Fruit fly (Drosophila melanogaster): Measurements from ENCODE around the gene CG9098.
A peak's percentile ranks its signal among the peaks of the same experiment; 100 is the strongest.

The CG9098 gene

DNA sequence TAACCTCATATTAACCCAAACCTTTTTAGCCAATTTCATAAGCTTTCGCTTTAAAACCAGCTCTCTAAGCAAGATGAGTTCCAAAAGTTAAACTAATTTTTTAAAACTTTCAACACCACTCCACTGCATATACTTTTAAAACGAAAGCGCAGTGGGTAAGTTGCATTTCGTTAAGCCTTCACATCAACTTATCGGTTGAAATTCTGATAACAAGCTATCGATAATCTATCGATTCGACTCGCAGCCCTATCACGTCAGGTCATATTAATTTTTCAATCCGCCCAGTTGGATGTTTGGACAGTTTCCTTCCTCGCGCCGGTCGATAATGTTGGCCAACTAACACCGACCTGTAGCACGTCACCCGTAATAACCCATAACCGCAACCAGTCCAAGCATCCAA is 26.0 kb downstream of the CG9098 start, which contains the start of gene ifc:
Gene ifc (plus strand): TSS at position 255 of the 400 bp plus-strand sequence.
- no peak for TF ChIP-seq inv (GFP tag; IDR thresholded peaks at IDR 0.05; ENCODE audit: partially characterized antibody)
- TF ChIP-seq oc (tag; optimal IDR thresholded peaks at IDR 0.05): peak; percentile 87
- TF ChIP-seq wdn (GFP tag; IDR thresholded peaks at IDR 0.05): no peak
- peak; percentile 90 for TF ChIP-seq sens (GFP tag)
- no peak for TF ChIP-seq CG16815 (GFP tag; optimal IDR thresholded peaks at IDR 0.05)
- peak; percentile 96 for TF ChIP-seq CG30020 (tag; optimal IDR thresholded peaks at IDR 0.05)
- TF ChIP-seq Lim3 (GFP tag; IDR thresholded peaks at IDR 0.05): no peak
- no peak for TF ChIP-seq ttk (GFP tag; IDR thresholded peaks at IDR 0.05)
- TF ChIP-seq CG7372 (GFP tag; IDR thresholded peaks at IDR 0.05): no peak
- TF ChIP-seq sqz (GFP tag; optimal IDR thresholded peaks at IDR 0.05): no peak
- TF ChIP-seq Hey (tag; optimal IDR thresholded peaks at IDR 0.05): no peak
- TF ChIP-seq CG34224 (GFP tag; IDR thresholded peaks at IDR 0.05; ENCODE audit: partially characterized antibody): no peak
- TF ChIP-seq CG9797 (GFP tag; optimal IDR thresholded peaks at IDR 0.05): peak; percentile 94
- TF ChIP-seq Nf-YB (GFP tag; optimal IDR thresholded peaks at IDR 0.05): peak; percentile 19
- no peak for TF ChIP-seq zen2 (GFP tag; IDR thresholded peaks at IDR 0.05; ENCODE audit: partially characterized antibody)
- TF ChIP-seq CG8359 (GFP tag; optimal IDR thresholded peaks at IDR 0.05; ENCODE audit: borderline replicate concordance): no peak
- peak; percentile 33 for TF ChIP-seq CG34376 (GFP tag; optimal IDR thresholded peaks at IDR 0.05)
- TF ChIP-seq CG10543 (GFP tag; optimal IDR thresholded peaks at IDR 0.05): peak; percentile 32
- TF ChIP-seq ind (GFP tag; optimal IDR thresholded peaks at IDR 0.05): peak; percentile 55
- no peak for TF ChIP-seq CG6813 (GFP tag; optimal IDR thresholded peaks at IDR 0.05)
- TF ChIP-seq wor (GFP tag; IDR thresholded peaks at IDR 0.05): no peak
- no peak for TF ChIP-seq ap (GFP tag; IDR thresholded peaks at IDR 0.05)
- no peak for TF ChIP-seq Hand (GFP tag; optimal IDR thresholded peaks at IDR 0.05)
- TF ChIP-seq D19B (GFP tag; optimal IDR thresholded peaks at IDR 0.05): peak; percentile 21
- no peak for TF ChIP-seq fd64A (GFP tag; optimal IDR thresholded peaks at IDR 0.05)
- peak; percentile 5 for TF ChIP-seq CG12219 (GFP tag; optimal IDR thresholded peaks at IDR 0.05)
- TF ChIP-seq tna (GFP tag; IDR thresholded peaks at IDR 0.05; ENCODE audit: partially characterized antibody): no peak
- TF ChIP-seq hb (GFP tag; IDR thresholded peaks at IDR 0.05; ENCODE audit: partially characterized antibody): no peak
- no peak for TF ChIP-seq CG2889 (GFP tag; IDR thresholded peaks at IDR 0.05)
- peak; percentile 9 for TF ChIP-seq pb (GFP tag; optimal IDR thresholded peaks at IDR 0.05)
- no peak for TF ChIP-seq chinmo (GFP tag; IDR thresholded peaks at IDR 0.05; ENCODE audit: partially characterized antibody)
- TF ChIP-seq gem (tag; optimal IDR thresholded peaks at IDR 0.05): no peak
- no peak for TF ChIP-seq Dll (GFP tag; IDR thresholded peaks at IDR 0.05; ENCODE audit: partially characterized antibody)
- no peak for TF ChIP-seq al (GFP tag; IDR thresholded peaks at IDR 0.05)
- TF ChIP-seq CG12391 (tag; optimal IDR thresholded peaks at IDR 0.05): peak; percentile 74
- peak in 1 of 2 experiments; percentile 80 for TF ChIP-seq Dfd (GFP tag; optimal IDR thresholded peaks at IDR 0.05)
- peak; percentile 67 for TF ChIP-seq gro (GFP tag; optimal IDR thresholded peaks at IDR 0.05)
- peak; percentile 7 for TF ChIP-seq CrebB (tag; optimal IDR thresholded peaks at IDR 0.05)
- TF ChIP-seq amos (GFP tag; IDR thresholded peaks at IDR 0.05; ENCODE audit: partially characterized antibody): no peak
- TF ChIP-seq Lpt (GFP tag; optimal IDR thresholded peaks at IDR 0.05): no peak
- peak; percentile 39 for TF ChIP-seq Sin3A (optimal IDR thresholded peaks at IDR 0.05)
- TF ChIP-seq Rx (GFP tag; IDR thresholded peaks at IDR 0.05): no peak
- TF ChIP-seq cato (GFP tag; optimal IDR thresholded peaks at IDR 0.05; ENCODE audit: borderline replicate concordance): peak; percentile 17
- no peak for TF ChIP-seq CG9215 (GFP tag; IDR thresholded peaks at IDR 0.05)
- TF ChIP-seq CG11247 (GFP tag; IDR thresholded peaks at IDR 0.05): no peak
- TF ChIP-seq CG5953 (GFP tag; IDR thresholded peaks at IDR 0.05): no peak
- no peak for TF ChIP-seq Dref (GFP tag; IDR thresholded peaks at IDR 0.05)
- no peak for TF ChIP-seq CG6791 (GFP tag; IDR thresholded peaks at IDR 0.05; ENCODE audit: partially characterized antibody)
- TF ChIP-seq CG1647 (GFP tag; optimal IDR thresholded peaks at IDR 0.05): peak; percentile 37
- no peak for TF ChIP-seq Mrtf (GFP tag; IDR thresholded peaks at IDR 0.05)
- TF ChIP-seq CG2116 (GFP tag; optimal IDR thresholded peaks at IDR 0.05): peak; percentile 69

All from whole organism, embryonic.